Worm (Caenorhabditis elegans) whole organism, L2 larva: ENCODE results near the gene F08D12.7.

Source experiments
- C34F6.9 ChIP-seq: fragments of 150-350 bp; optimal IDR thresholded peaks from 2 replicates; lab custom pipeline; 2014; ENCODE audit warnings: missing biosample characterization, missing genetic modification characterization
- F13H6.1 ChIP-seq: sonication (generic microtip); optimal IDR thresholded peaks from 2 replicates; lab custom pipeline; 2016; ENCODE audit warnings: missing genetic modification characterization, missing compliant biosample characterization
- Y55F3AM.14 ChIP-seq: fragments of 200-800 bp; sonication (Bioruptor generic); optimal IDR thresholded peaks from 2 replicates; lab custom pipeline; 2018; ENCODE audit warnings: mild to moderate bottlenecking, missing genetic modification characterization, missing compliant biosample characterization
- alr-1 ChIP-seq: fragments of 150-350 bp; optimal IDR thresholded peaks from 2 replicates; lab custom pipeline; 2014; ENCODE audit warnings: missing biosample characterization, missing genetic modification characterization
- aly-2 ChIP-seq: fragments of 150-350 bp; optimal IDR thresholded peaks from 2 replicates; lab custom pipeline; 2014; ENCODE audit warnings: missing biosample characterization, missing genetic modification characterization
- ama-1 ChIP-seq: fragments of 150-350 bp; optimal IDR thresholded peaks from 2 replicates; lab custom pipeline; 2018; ENCODE audit warnings: inconsistent platforms
- ceh-16 ChIP-seq: fragments of 150-350 bp; optimal IDR thresholded peaks from 2 replicates; lab custom pipeline; 2014; ENCODE audit warnings: missing biosample characterization, missing genetic modification characterization
- crh-2 ChIP-seq: sonication (generic microtip); optimal IDR thresholded peaks from 2 replicates; lab custom pipeline; 2017; ENCODE audit warnings: missing biosample characterization, missing genetic modification characterization
- dmd-4 ChIP-seq: sonication (generic microtip); optimal IDR thresholded peaks from 2 replicates; lab custom pipeline; 2017; ENCODE audit warnings: missing biosample characterization, missing genetic modification characterization
- egl-27 ChIP-seq: sonication (generic microtip); optimal IDR thresholded peaks from 3 replicates; lab custom pipeline; 2017; ENCODE audit warnings: missing biosample characterization, missing genetic modification reagents, missing genetic modification characterization
- elt-1 ChIP-seq: fragments of 150-350 bp; optimal IDR thresholded peaks from 2 replicates; lab custom pipeline; 2014; ENCODE audit warnings: missing biosample characterization, missing genetic modification characterization
- fos-1 ChIP-seq: fragments of 150-350 bp; optimal IDR thresholded peaks from 2 replicates; lab custom pipeline; 2014; ENCODE audit warnings: missing biosample characterization, missing genetic modification characterization
- gmeb-1 ChIP-seq: fragments of 150-350 bp; optimal IDR thresholded peaks from 2 replicates; lab custom pipeline; 2014; ENCODE audit warnings: missing biosample characterization, missing genetic modification characterization
- lin-11 ChIP-seq: fragments of 150-350 bp; sonication (generic microtip); optimal IDR thresholded peaks from 2 replicates; lab custom pipeline; 2014; ENCODE audit warnings: missing biosample characterization, missing genetic modification characterization, inconsistent platforms, mixed read lengths
- lsy-2 ChIP-seq, 2 experiments: fragments of 150-350 bp in 1 of 2; sonication (generic microtip) in 1 of 2; optimal IDR thresholded peaks; 2 replicates each; lab custom pipeline; 2014 to 2017; ENCODE audit warnings: missing biosample characterization in 2 of 2, missing genetic modification characterization in 2 of 2
- mbf-1 ChIP-seq: sonication (generic microtip); optimal IDR thresholded peaks from 2 replicates; lab custom pipeline; 2017; ENCODE audit warnings: missing biosample characterization, missing genetic modification characterization
- nhr-10 ChIP-seq: sonication (generic microtip); optimal IDR thresholded peaks from 2 replicates; lab custom pipeline; 2017; ENCODE audit warnings: missing biosample characterization, missing genetic modification characterization
- nhr-12 ChIP-seq: fragments of 150-350 bp; optimal IDR thresholded peaks from 2 replicates; lab custom pipeline; 2014; ENCODE audit warnings: missing biosample characterization, missing genetic modification characterization
- nhr-129 ChIP-seq: fragments of 150-350 bp; optimal IDR thresholded peaks from 2 replicates; lab custom pipeline; 2014; ENCODE audit warnings: missing biosample characterization, missing genetic modification characterization
- nhr-21 ChIP-seq: fragments of 150-350 bp; optimal IDR thresholded peaks from 2 replicates; lab custom pipeline; 2014; ENCODE audit warnings: missing biosample characterization, missing genetic modification characterization
- nhr-23 ChIP-seq: fragments of 150-350 bp; optimal IDR thresholded peaks from 2 replicates; lab custom pipeline; 2014; ENCODE audit warnings: missing biosample characterization, missing genetic modification reagents, missing genetic modification characterization
- nhr-237 ChIP-seq: fragments of 150-350 bp; optimal IDR thresholded peaks from 2 replicates; lab custom pipeline; 2014; ENCODE audit warnings: missing biosample characterization, missing genetic modification characterization
- nhr-25 ChIP-seq: fragments of 150-350 bp; sonication (generic microtip); optimal IDR thresholded peaks from 3 replicates; lab custom pipeline; 2014; ENCODE audit warnings: missing biosample characterization, missing genetic modification characterization
- nhr-6 ChIP-seq: fragments of 150-350 bp; optimal IDR thresholded peaks from 2 replicates; lab custom pipeline; 2014; ENCODE audit warnings: missing biosample characterization, missing genetic modification characterization
- sem-4 ChIP-seq: fragments of 150-350 bp; optimal IDR thresholded peaks from 2 replicates; lab custom pipeline; 2014; ENCODE audit warnings: missing biosample characterization, missing genetic modification reagents, missing genetic modification characterization
- sma-3 ChIP-seq: sonication (generic microtip); optimal IDR thresholded peaks from 2 replicates; lab custom pipeline; 2016; ENCODE audit warnings: missing genetic modification reagents, missing genetic modification characterization, missing compliant biosample characterization
- sma-9 ChIP-seq, 2 experiments: fragments of 150-350 bp in 1 of 2; sonication (generic microtip) in 1 of 2; optimal IDR thresholded peaks; 2 replicates each; lab custom pipeline; 2014 to 2016; ENCODE audit warnings: missing genetic modification characterization in 2 of 2, mild to moderate bottlenecking in 1 of 2, missing biosample characterization in 1 of 2, missing compliant biosample characterization in 1 of 2, missing genetic modification reagents in 1 of 2, moderate library complexity in 1 of 2
- snpc-4 ChIP-seq: fragments of 150-350 bp; optimal IDR thresholded peaks from 2 replicates; lab custom pipeline; 2014; ENCODE audit warnings: missing biosample characterization, missing genetic modification characterization
- unc-39 ChIP-seq: fragments of 150-350 bp; optimal IDR thresholded peaks from 2 replicates; lab custom pipeline; 2014; ENCODE audit warnings: missing biosample characterization, missing genetic modification characterization
- unc-55 ChIP-seq: fragments of 150-350 bp; sonication (generic microtip); optimal IDR thresholded peaks from 3 replicates; lab custom pipeline; 2014; ENCODE audit warnings: missing biosample characterization, missing genetic modification reagents, missing genetic modification characterization
- unc-62 ChIP-seq: fragments of 150-350 bp; optimal IDR thresholded peaks from 2 replicates; lab custom pipeline; 2014; ENCODE audit warnings: missing biosample characterization, missing genetic modification reagents, missing genetic modification characterization
- zag-1 ChIP-seq: fragments of 150-350 bp; optimal IDR thresholded peaks from 2 replicates; lab custom pipeline; 2014; ENCODE audit warnings: missing biosample characterization, missing genetic modification characterization
- ztf-1 ChIP-seq: fragments of 200-800 bp; sonication (Bioruptor generic); conservative IDR thresholded peaks from 2 replicates; pipeline ENCODE4 v1.3.6; 2022; ENCODE audit warnings: missing genetic modification characterization, missing compliant biosample characterization
- ztf-11 ChIP-seq: sonication (generic microtip); optimal IDR thresholded peaks from 2 replicates; lab custom pipeline; 2017; ENCODE audit warnings: missing biosample characterization, missing genetic modification characterization
- ztf-4 ChIP-seq: fragments of 150-350 bp; optimal IDR thresholded peaks from 2 replicates; lab custom pipeline; 2014; ENCODE audit warnings: missing biosample characterization, missing genetic modification characterization

The F08D12.7 gene

ce11 chrII:2734735-2735134, 34.2 kb downstream of the F08D12.7 start:
- TF ChIP-seq egl-27 (tag; lab: Kevin White, UChicago) (no peak), nhr-10 (tag; lab: Kevin White, UChicago) (no peak), ztf-4 (tag; lab: Kevin White, UChicago) (no peak), nhr-129 (tag; lab: Kevin White, UChicago) (peak; percentile 4), dmd-4 (no peak), alr-1 (no peak), Y55F3AM.14 (GFP tag; lab: Kevin White, UChicago) (no peak), aly-2 (tag; lab: Kevin White, UChicago) (no peak), fos-1 (peak; percentile 13), ceh-16 (tag; lab: Kevin White, UChicago) (peak; percentile 30), nhr-21 (tag; lab: Kevin White, UChicago) (no peak), snpc-4 (tag; lab: Kevin White, UChicago) (no peak), mbf-1 (no peak), F13H6.1 (tag; lab: Kevin White, UChicago) (peak; percentile 67), lsy-2 (tag; optimal IDR thresholded peaks at IDR 0.05; lab: Kevin White, UChicago) (peak in 1 of 2 experiments; percentile 22), nhr-25 (tag; lab: Kevin White, UChicago) (no peak), nhr-23 (tag; lab: Kevin White, UChicago) (no peak), lin-11 (tag; lab: Kevin White, UChicago) (no peak), zag-1 (tag; lab: Kevin White, UChicago) (no peak), C34F6.9 (peak; percentile 28)

- TF ChIP-seq unc-39 (tag; lab: Kevin White, UChicago) (no peak), fos-1 (no peak), nhr-237 (tag; lab: Kevin White, UChicago) (no peak)
These were observed 34.7 kb downstream of the F08D12.7 start for ce11 chrII:2734266-2734665.

- no peak for TF ChIP-seq alr-1
- no peak for TF ChIP-seq unc-62 (GFP tag; lab: Kevin White, UChicago)
- TF ChIP-seq snpc-4 (tag; lab: Kevin White, UChicago): no peak
- no peak for TF ChIP-seq nhr-12 (tag; lab: Kevin White, UChicago)
- TF ChIP-seq F13H6.1 (tag; lab: Kevin White, UChicago): no peak
- TF ChIP-seq elt-1 (tag; lab: Kevin White, UChicago): no peak
These were observed 38.3 kb downstream of the F08D12.7 start for ce11 chrII:2730647-2731046.

ce11 chrII:2726774-2727173, 42.1 kb downstream of the F08D12.7 start:
- peak; percentile 1 for TF ChIP-seq C34F6.9
- TF ChIP-seq ceh-16 (tag; lab: Kevin White, UChicago): no peak
- no peak for TF ChIP-seq Y55F3AM.14 (GFP tag; lab: Kevin White, UChicago)
- TF ChIP-seq crh-2 (tag; lab: Kevin White, UChicago): no peak
- no peak for TF ChIP-seq fos-1

ce11 chrII:2725561-2725960, 43.4 kb downstream of the F08D12.7 start, which contains the start of the genes T05A8.11 and nep-2:
Gene T05A8.11 (minus strand): TSS chrII:2725661.
Gene nep-2 (minus strand): TSS chrII:2725752.
- TF ChIP-seq ztf-11 (tag; lab: Kevin White, UChicago) (no peak), ztf-4 (tag; lab: Kevin White, UChicago) (no peak), aly-2 (tag; lab: Kevin White, UChicago) (no peak), F13H6.1 (tag; lab: Kevin White, UChicago) (no peak), fos-1 (no peak), dmd-4 (no peak), ama-1 (no peak), sem-4 (tag; lab: Kevin White, UChicago) (no peak), egl-27 (tag; lab: Kevin White, UChicago) (no peak), nhr-21 (tag; lab: Kevin White, UChicago) (no peak), mbf-1 (no peak)

- no peak for TF ChIP-seq crh-2 (tag; lab: Kevin White, UChicago)
These were observed 46.9 kb downstream of the F08D12.7 start for ce11 chrII:2721992-2722391.

- TF ChIP-seq unc-39 (tag; lab: Kevin White, UChicago): no peak
- no peak for TF ChIP-seq F13H6.1 (tag; lab: Kevin White, UChicago)
- no peak for TF ChIP-seq gmeb-1 (tag; lab: Kevin White, UChicago)
- TF ChIP-seq ama-1: no peak
- no peak for TF ChIP-seq nhr-6 (tag; lab: Kevin White, UChicago)
- TF ChIP-seq egl-27 (tag; lab: Kevin White, UChicago): no peak
- no peak for TF ChIP-seq unc-55 (GFP tag; lab: Kevin White, UChicago)
- TF ChIP-seq sma-9 (GFP tag; optimal IDR thresholded peaks at IDR 0.05; lab: Kevin White, UChicago): no peak
- no peak for TF ChIP-seq sma-9 (tag; optimal IDR thresholded peaks at IDR 0.05; lab: Kevin White, UChicago)
- no peak for TF ChIP-seq elt-1 (tag; lab: Kevin White, UChicago)
- no peak for TF ChIP-seq lsy-2 (tag; optimal IDR thresholded peaks at IDR 0.05; lab: Kevin White, UChicago)
- TF ChIP-seq sma-3 (GFP tag; lab: Kevin White, UChicago): no peak
- no peak for TF ChIP-seq ztf-1 (GFP tag; lab: Robert Waterston, UW)
These were observed 49.7 kb downstream of the F08D12.7 start for ce11 chrII:2719212-2719611.
